Worm (Caenorhabditis elegans) whole organism, L1 larva: ENCODE results near the gene fbxc-45.

Source experiments
- ceh-82 ChIP-seq, 3 experiments: fragments of 150-350 bp in 1 of 3; sonication (generic microtip) in 2 of 3; optimal IDR thresholded peaks; 2 replicates each; lab custom pipeline; 2014 to 2017; ENCODE audit warnings: missing biosample characterization in 3 of 3, missing genetic modification characterization in 3 of 3
- dsc-1 ChIP-seq: sonication (generic microtip); optimal IDR thresholded peaks from 2 replicates; lab custom pipeline; 2016; ENCODE audit warnings: mild to moderate bottlenecking, missing genetic modification characterization, missing compliant biosample characterization
- elt-3 ChIP-seq, 6 experiments: fragments of 150-350 bp in 1 of 6; sonication (generic microtip); optimal IDR thresholded peaks; 2 replicates each; lab custom pipeline; 2017 to 2018; ENCODE audit warnings: missing biosample characterization in 6 of 6, missing genetic modification characterization in 6 of 6, inconsistent platforms in 1 of 6
- ets-5 ChIP-seq: fragments of 200-800 bp; sonication (Bioruptor generic); IDR thresholded peaks from 2 replicates; pipeline ENCODE4 v1.3.6; 2022; ENCODE audit warnings: missing genetic modification characterization, missing compliant biosample characterization
- lin-13 ChIP-seq: fragments of 150-350 bp; optimal IDR thresholded peaks from 2 replicates; lab custom pipeline; 2014; ENCODE audit warnings: missing biosample characterization, missing genetic modification reagents, missing genetic modification characterization
- mep-1 ChIP-seq: fragments of 150-350 bp; optimal IDR thresholded peaks from 2 replicates; lab custom pipeline; 2014; ENCODE audit warnings: missing biosample characterization, missing genetic modification characterization
- nhr-11 ChIP-seq: fragments of 150-350 bp; optimal IDR thresholded peaks from 2 replicates; lab custom pipeline; 2014; ENCODE audit warnings: missing biosample characterization, missing genetic modification characterization
- nhr-12 ChIP-seq: sonication (generic microtip); optimal IDR thresholded peaks from 2 replicates; lab custom pipeline; 2017; ENCODE audit warnings: missing biosample characterization, missing genetic modification characterization
- nhr-237 ChIP-seq: fragments of 150-350 bp; optimal IDR thresholded peaks from 2 replicates; lab custom pipeline; 2014; ENCODE audit warnings: missing biosample characterization, missing genetic modification characterization
- nhr-76 ChIP-seq: sonication (generic microtip); optimal IDR thresholded peaks from 2 replicates; lab custom pipeline; 2017; ENCODE audit warnings: missing biosample characterization, missing genetic modification characterization
- nhr-85 ChIP-seq: sonication (generic microtip); peaks from one replicate; lab custom pipeline; 2016; ENCODE audit warnings: missing genetic modification characterization, inconsistent platforms, missing compliant biosample characterization
- tbx-2 ChIP-seq: sonication (generic microtip); optimal IDR thresholded peaks from 2 replicates; lab custom pipeline; 2016; ENCODE audit warnings: missing genetic modification characterization, missing compliant biosample characterization
- unc-62 ChIP-seq: fragments of 150-350 bp; optimal IDR thresholded peaks from 2 replicates; lab custom pipeline; 2014; ENCODE audit warnings: missing biosample characterization, missing genetic modification reagents, missing genetic modification characterization
- ztf-4 ChIP-seq: fragments of 150-350 bp; optimal IDR thresholded peaks from 2 replicates; lab custom pipeline; 2014; ENCODE audit warnings: missing biosample characterization, missing genetic modification characterization

- TF ChIP-seq dsc-1 (tag; lab: Kevin White, UChicago) (peak; percentile 38), nhr-11 (tag; lab: Kevin White, UChicago) (no peak), nhr-85 (tag; lab: Kevin White, UChicago) (no peak), unc-62 (no peak), lin-13 (GFP tag; lab: Kevin White, UChicago) (no peak), mep-1 (tag; lab: Kevin White, UChicago) (no peak), nhr-76 (tag; lab: Kevin White, UChicago) (no peak), tbx-2 (tag; lab: Kevin White, UChicago) (no peak), ztf-4 (no peak), nhr-12 (no peak), ceh-82 (tag; optimal IDR thresholded peaks at IDR 0.05; lab: Kevin White, UChicago) (no peak), ets-5 (no peak), elt-3 (tag; optimal IDR thresholded peaks at IDR 0.05; lab: Kevin White, UChicago) (no peak), nhr-237 (tag; lab: Kevin White, UChicago) (no peak)
Measured at ce11 chrIV:2885260-2885659, 36.8 kb downstream of the fbxc-45 start.
